Worm (Caenorhabditis elegans): ENCODE measurements around the gene bus-5.

ce11 chrX:2108182-2108581 lies 4.7 kb downstream of the bus-5 start:
- TF ChIP-seq lin-39 (tag; optimal IDR thresholded peaks at IDR 0.05) (no peak), nhr-77 (tag; optimal IDR thresholded peaks at IDR 0.05) (no peak), T20F7.1 (GFP tag; optimal IDR thresholded peaks at IDR 0.05) (no peak), fkh-10 (GFP tag; optimal IDR thresholded peaks at IDR 0.05) (no peak), unc-130 (GFP tag; optimal IDR thresholded peaks at IDR 0.05) (no peak), nhr-11 (tag; optimal IDR thresholded peaks at IDR 0.05) (no peak)

All from whole organism, L4 larva.